Fruit fly (Drosophila melanogaster): ENCODE data around the gene CG10208.

Gene CG10208

DNA sequence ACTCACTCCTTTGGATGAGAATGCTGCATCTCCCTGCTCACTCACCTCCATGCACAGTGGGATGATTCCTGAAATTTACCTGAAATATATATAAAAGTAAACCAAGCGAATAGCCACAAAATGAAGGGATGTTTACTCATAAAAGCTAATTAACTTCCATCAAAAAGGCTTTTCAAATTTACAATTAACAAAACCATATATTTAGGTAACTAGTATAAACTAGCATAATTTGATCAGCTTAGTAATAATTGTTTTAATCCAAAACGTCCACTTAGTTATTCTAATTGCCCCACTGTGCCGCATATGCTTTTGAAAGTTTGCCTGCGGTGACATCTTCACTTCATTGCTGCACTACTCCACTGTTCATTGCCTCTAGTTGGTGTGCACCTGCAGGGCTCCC lies 10.0 kb upstream of the CG10208 start (continued):
- peak; percentile 90 for TF ChIP-seq Eip75B (GFP tag; optimal IDR thresholded peaks at IDR 0.05)
- TF ChIP-seq achi (GFP tag; optimal IDR thresholded peaks at IDR 0.05): peak; percentile 87
- TF ChIP-seq CG11294 (GFP tag; IDR thresholded peaks at IDR 0.05): peak; percentile 65
- TF ChIP-seq CG6276 (GFP tag; optimal IDR thresholded peaks at IDR 0.05): peak; percentile 84
- peak; percentile 77 for TF ChIP-seq CG6792 (GFP tag; optimal IDR thresholded peaks at IDR 0.05)
- TF ChIP-seq ss (GFP tag; optimal IDR thresholded peaks at IDR 0.05): peak; percentile 86 to 87
- TF ChIP-seq Eip78C (GFP tag): peak; percentile 97
- TF ChIP-seq CG8119 (GFP tag; IDR thresholded peaks at IDR 0.05): peak; percentile 90

DNA sequence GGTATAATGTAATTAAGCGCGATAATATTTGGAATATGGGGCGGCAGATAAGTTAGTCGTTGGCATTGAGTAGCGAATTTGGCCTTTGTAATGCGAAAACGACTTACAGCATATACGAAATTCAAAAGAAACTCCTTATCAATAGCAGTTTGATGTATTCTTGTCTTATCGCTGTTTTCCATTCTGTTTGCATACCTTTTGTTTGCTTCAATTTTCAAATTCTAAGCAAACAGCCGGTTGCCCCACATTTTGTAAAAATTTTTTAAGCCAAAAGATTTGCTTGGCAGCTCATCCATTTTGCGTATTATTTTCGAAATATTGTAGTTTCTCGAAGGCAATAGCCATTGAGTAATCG lies 9.5 kb upstream of the CG10208 start:
- TF ChIP-seq vri (GFP tag; optimal IDR thresholded peaks at IDR 0.05) (peak; percentile 58), spab (GFP tag; optimal IDR thresholded peaks at IDR 0.05) (no peak)

DNA sequence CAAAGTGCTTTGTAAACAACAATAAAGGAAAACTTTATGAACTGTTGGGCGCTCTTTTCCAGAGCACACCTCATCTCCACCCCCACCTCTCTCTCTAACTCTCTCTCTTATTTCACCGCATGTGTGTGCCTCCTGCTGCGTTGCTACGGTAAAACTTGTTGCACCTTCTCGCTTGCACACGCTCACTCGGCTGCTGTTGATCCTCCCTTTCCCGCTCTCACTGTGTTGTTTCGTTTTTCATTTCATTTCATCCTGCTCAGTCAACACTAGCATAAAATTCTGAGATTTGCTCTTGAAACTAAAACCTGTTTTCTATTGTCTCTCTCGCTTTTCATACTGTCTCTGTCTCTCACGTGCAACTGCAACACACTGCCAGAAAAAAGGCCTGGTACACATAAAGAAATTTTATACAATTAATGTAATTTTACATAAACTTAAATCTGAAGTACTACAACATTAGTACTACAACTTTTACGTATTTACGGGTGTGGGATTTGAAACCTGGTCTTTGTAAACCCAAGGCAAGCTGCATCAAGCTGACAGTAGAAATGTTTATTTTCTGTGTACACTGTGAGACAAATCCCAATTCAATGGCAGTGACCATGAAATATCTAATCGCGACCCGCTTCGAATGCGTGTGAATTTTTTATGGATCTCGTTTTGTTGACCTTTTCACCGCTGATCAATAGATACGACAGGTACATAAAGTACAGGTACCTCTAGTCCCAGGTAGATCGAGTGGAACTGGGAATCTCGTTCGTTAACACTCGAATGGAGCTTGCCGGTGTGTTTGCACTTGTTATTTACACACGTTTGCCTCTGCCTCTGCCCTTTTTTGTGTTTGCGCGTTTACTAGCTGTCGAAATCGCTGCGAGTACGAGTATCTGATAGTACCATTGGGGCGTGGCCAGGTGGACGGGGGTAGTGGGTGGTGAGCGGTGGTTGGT lies 8.8 kb upstream of the CG10208 start:
- peak; percentile 91 for TF ChIP-seq topi (GFP tag; optimal IDR thresholded peaks at IDR 0.05)
- peak; percentile 92 for TF ChIP-seq pdm3 (GFP tag; optimal IDR thresholded peaks at IDR 0.05)
- peak; percentile 93 for TF ChIP-seq Sox14 (GFP tag; optimal IDR thresholded peaks at IDR 0.05)
- TF ChIP-seq vri (GFP tag; optimal IDR thresholded peaks at IDR 0.05): peak; percentile 61
- peak; percentile 93 for TF ChIP-seq CG6163 (GFP tag; IDR thresholded peaks at IDR 0.05)
- peak; percentile 89 for TF ChIP-seq Lpt (GFP tag; optimal IDR thresholded peaks at IDR 0.05)
- TF ChIP-seq ss (GFP tag; optimal IDR thresholded peaks at IDR 0.05): peak; percentile 73 to 82
- TF ChIP-seq CG8319 (GFP tag; optimal IDR thresholded peaks at IDR 0.05): peak; percentile 73
- TF ChIP-seq CG34406 (GFP tag; optimal IDR thresholded peaks at IDR 0.05): peak; percentile 86
- TF ChIP-seq Gug (GFP tag; IDR thresholded peaks at IDR 0.05): peak; percentile 88
- peak; percentile 89 for TF ChIP-seq cyc (GFP tag; optimal IDR thresholded peaks at IDR 0.05)
- peak; percentile 91 for TF ChIP-seq net (GFP tag; optimal IDR thresholded peaks at IDR 0.05)
- peak; percentile 99 for TF ChIP-seq Eip78C (GFP tag)
- TF ChIP-seq svp (GFP tag): peak; percentile 95
- peak; percentile 91 for TF ChIP-seq acj6 (GFP tag; optimal IDR thresholded peaks at IDR 0.05)
- TF ChIP-seq Blimp-1 (GFP tag; optimal IDR thresholded peaks at IDR 0.05): peak; percentile 90
- peak; percentile 86 for TF ChIP-seq CG11294 (GFP tag; IDR thresholded peaks at IDR 0.05)
- TF ChIP-seq CG1621 (tag; optimal IDR thresholded peaks at IDR 0.05): peak; percentile 87
- peak; percentile 94 for TF ChIP-seq Hr4 (GFP tag; optimal IDR thresholded peaks at IDR 0.05)
- peak; percentile 85 for TF ChIP-seq dsx (GFP tag; optimal IDR thresholded peaks at IDR 0.05; ENCODE audit: poor library complexity, severe bottlenecking)
- peak; percentile 93 for TF ChIP-seq CG10631 (GFP tag; optimal IDR thresholded peaks at IDR 0.05)
- peak; percentile 93 for TF ChIP-seq CG3919 (GFP tag; optimal IDR thresholded peaks at IDR 0.05)
- peak; percentile 37 for TF ChIP-seq CG6854 (GFP tag; optimal IDR thresholded peaks at IDR 0.05)
- TF ChIP-seq fd59A (GFP tag; optimal IDR thresholded peaks at IDR 0.05): peak; percentile 79
- TF ChIP-seq dac (GFP tag; optimal IDR thresholded peaks at IDR 0.05): peak; percentile 87
- peak; percentile 88 for TF ChIP-seq CG31627 (GFP tag; optimal IDR thresholded peaks at IDR 0.05)
- TF ChIP-seq fkh (GFP tag; optimal IDR thresholded peaks at IDR 0.05): peak; percentile 100
- peak; percentile 77 for TF ChIP-seq CG6808 (GFP tag; optimal IDR thresholded peaks at IDR 0.05)
- peak; percentile 64 for TF ChIP-seq Eip93F (GFP tag; optimal IDR thresholded peaks at IDR 0.05)
- peak; percentile 88 for TF ChIP-seq CG3032 (tag; optimal IDR thresholded peaks at IDR 0.05)
- peak; percentile 74 for TF ChIP-seq CG11902 (GFP tag; optimal IDR thresholded peaks at IDR 0.05)
- peak; percentile 91 for TF ChIP-seq Ets96B (tag; optimal IDR thresholded peaks at IDR 0.05)
- TF ChIP-seq CG4318 (GFP tag; optimal IDR thresholded peaks at IDR 0.05): peak; percentile 91
- TF ChIP-seq CG8632 (GFP tag; optimal IDR thresholded peaks at IDR 0.05): peak; percentile 83
- peak; percentile 66 to 83 for TF ChIP-seq salr (GFP tag; optimal IDR thresholded peaks at IDR 0.05)
- peak; percentile 68 for TF ChIP-seq CG9139 (GFP tag; optimal IDR thresholded peaks at IDR 0.05)
- TF ChIP-seq lz (GFP tag; optimal IDR thresholded peaks at IDR 0.05): peak; percentile 85
- peak; percentile 92 for TF ChIP-seq OdsH (GFP tag; optimal IDR thresholded peaks at IDR 0.05)
- peak; percentile 92 for TF ChIP-seq CG15336 (GFP tag; IDR thresholded peaks at IDR 0.05)
- peak; percentile 89 for TF ChIP-seq CG6276 (GFP tag; optimal IDR thresholded peaks at IDR 0.05)

All from whole organism, prepupa.